In the genomic region with DNA sequence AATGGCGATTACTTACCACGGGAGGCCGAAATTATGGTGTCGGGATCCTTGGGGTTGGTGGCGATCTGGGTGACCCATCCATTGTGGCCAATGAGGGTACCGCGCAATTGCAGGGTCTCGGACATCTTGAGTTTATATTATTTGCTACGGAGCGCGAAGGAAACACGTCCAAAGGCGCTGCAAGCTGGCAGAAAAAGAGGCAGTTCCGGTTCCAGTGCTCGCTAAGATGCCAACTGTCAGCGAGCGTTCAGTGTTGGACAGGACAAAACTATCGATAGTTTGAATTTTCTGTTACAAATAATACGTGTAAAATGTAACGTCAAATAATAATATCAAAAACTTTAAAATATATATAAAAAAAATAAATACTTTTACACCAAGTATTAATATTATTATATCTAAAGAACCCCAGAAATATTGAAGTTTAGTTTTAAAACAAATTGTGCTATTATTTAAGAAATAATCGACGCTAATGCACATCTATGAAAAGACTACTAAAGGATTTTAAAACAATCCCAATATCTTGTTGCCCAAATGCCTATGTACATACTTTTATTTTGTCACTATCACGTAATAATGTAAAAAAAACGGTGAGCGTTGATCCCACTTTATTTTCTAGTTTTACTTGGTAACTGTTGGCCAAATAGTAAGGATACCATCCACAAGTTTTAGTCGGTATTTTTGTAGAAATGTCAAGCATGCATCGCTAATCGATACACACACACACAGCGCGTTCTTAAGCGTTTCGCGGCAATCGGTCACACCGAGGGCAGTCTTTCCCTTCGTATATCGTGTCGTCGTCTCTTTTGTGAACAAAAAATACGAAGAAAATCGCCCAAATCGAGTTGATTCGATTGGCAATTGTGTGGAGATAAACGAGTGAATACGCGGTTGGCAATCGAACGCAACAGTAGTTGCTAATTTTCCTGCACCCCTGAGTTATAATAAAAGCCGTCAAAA, we compare ENCODE assay signal across 2 fruit fly cellular contexts.
A peak's percentile ranks its signal among the peaks of the same experiment; 100 is the strongest.
TF ChIP-seq lines count a peak whose summit lies in the region.

A gene (minus strand): TSS at position 271 of the 960 bp plus-strand sequence.
A gene (plus strand): TSS at position 606 of the 960 bp plus-strand sequence.

TF ChIP-seq in whole organism, embryonic, 481 proteins besides CTCF, POLR2A, EP300 and RAD21 (continued from another document and continues in another):
- TF ChIP-seq luna (GFP tag; optimal IDR thresholded peaks at IDR 0.05; lab: Kevin White, UChicago), result peak; percentile 42
- TF ChIP-seq CG17612 (GFP tag; IDR thresholded peaks at IDR 0.05; lab: Robert Waterston, UW), result peak; percentile 69; the same call in 1 of the 2 replicates
- TF ChIP-seq usp (GFP tag; optimal IDR thresholded peaks at IDR 0.05; lab: Kevin White, UChicago), result no peak
- peak; percentile 93 for TF ChIP-seq NfI (GFP tag; optimal IDR thresholded peaks at IDR 0.05; lab: Kevin White, UChicago)
- TF ChIP-seq Hr78 (GFP tag; optimal IDR thresholded peaks at IDR 0.05; lab: Kevin White, UChicago), result no peak
- no peak for TF ChIP-seq esg (GFP tag; conservative IDR thresholded peaks at IDR 0.05; lab: Robert Waterston, UW)
- peak; percentile 75 for TF ChIP-seq Hand (GFP tag; optimal IDR thresholded peaks at IDR 0.05; lab: Kevin White, UChicago)
- TF ChIP-seq CG12219 (GFP tag; optimal IDR thresholded peaks at IDR 0.05; lab: Kevin White, UChicago), result peak; percentile 79
- TF ChIP-seq B-H1 (GFP tag; IDR thresholded peaks at IDR 0.05; lab: Robert Waterston, UW), result peak; percentile 54; the same call in 2 of the 3 replicates
- TF ChIP-seq CG10462 (GFP tag; optimal IDR thresholded peaks at IDR 0.05; lab: Kevin White, UChicago), result peak; percentile 50
- peak; percentile 96 for TF ChIP-seq caup (GFP tag; optimal IDR thresholded peaks at IDR 0.05; lab: Kevin White, UChicago; ENCODE audit: severe bottlenecking)
- TF ChIP-seq CG14441 (GFP tag; IDR thresholded peaks at IDR 0.05; lab: Robert Waterston, UW), result peak; percentile 67
- peak; percentile 48; the same call in 1 of the 2 replicates for TF ChIP-seq sisA (GFP tag; IDR thresholded peaks at IDR 0.05; lab: Robert Waterston, UW)
- TF ChIP-seq klu (GFP tag; IDR thresholded peaks at IDR 0.05; lab: Robert Waterston, UW), result peak; percentile 40; the same call in 1 of the 2 replicates
- TF ChIP-seq Nf-YB (GFP tag; optimal IDR thresholded peaks at IDR 0.05; lab: Kevin White, UChicago), result peak; percentile 67
- peak; percentile 82; the same call in 2 of the 3 replicates for TF ChIP-seq so (GFP tag; IDR thresholded peaks at IDR 0.05; lab: Robert Waterston, UW)
- peak; percentile 31 for TF ChIP-seq Ssrp (tag; optimal IDR thresholded peaks at IDR 0.05; lab: Kevin White, UChicago)
- no peak for TF ChIP-seq CG8478 (optimal IDR thresholded peaks at IDR 0.05; lab: Kevin White, UChicago)
- peak; percentile 91 for TF ChIP-seq vvl (GFP tag; IDR thresholded peaks at IDR 0.05; lab: Robert Waterston, UW)
- TF ChIP-seq CG12104 (GFP tag; optimal IDR thresholded peaks at IDR 0.05; lab: Kevin White, UChicago), result peak; percentile 79
- TF ChIP-seq CG17328 (GFP tag; IDR thresholded peaks at IDR 0.05; lab: Robert Waterston, UW), result peak; percentile 88
- TF ChIP-seq ranshi (GFP tag; IDR thresholded peaks at IDR 0.05; lab: Robert Waterston, UW), result peak; percentile 87
- peak; percentile 83 for TF ChIP-seq H2.0 (GFP tag; IDR thresholded peaks at IDR 0.05; lab: Robert Waterston, UW)
- TF ChIP-seq Gsc (GFP tag; IDR thresholded peaks at IDR 0.05; lab: Robert Waterston, UW), result no peak
- TF ChIP-seq CG10209 (GFP tag; optimal IDR thresholded peaks at IDR 0.05; lab: Kevin White, UChicago), result peak; percentile 88
- TF ChIP-seq CG9817 (tag; optimal IDR thresholded peaks at IDR 0.05; lab: Kevin White, UChicago), result peak; percentile 81
- TF ChIP-seq CG1233 (GFP tag; optimal IDR thresholded peaks at IDR 0.05; lab: Kevin White, UChicago), result peak; percentile 92
- peak; percentile 70 for TF ChIP-seq gcm (GFP tag; optimal IDR thresholded peaks at IDR 0.05; lab: Kevin White, UChicago)
- peak; percentile 71 for TF ChIP-seq CG12155 (GFP tag; optimal IDR thresholded peaks at IDR 0.05; lab: Kevin White, UChicago)
- TF ChIP-seq Jarid2 (GFP tag; optimal IDR thresholded peaks at IDR 0.05; lab: Kevin White, UChicago), result peak; percentile 74
- TF ChIP-seq kni (GFP tag; optimal IDR thresholded peaks at IDR 0.05; lab: Kevin White, UChicago), result peak; percentile 77
- peak; percentile 68 for TF ChIP-seq CG12299 (tag; optimal IDR thresholded peaks at IDR 0.05; lab: Kevin White, UChicago)
- TF ChIP-seq dmrt99B (tag; optimal IDR thresholded peaks at IDR 0.05; lab: Kevin White, UChicago), result no peak
- peak; percentile 77 for TF ChIP-seq phol (tag; optimal IDR thresholded peaks at IDR 0.05; lab: Kevin White, UChicago)
- peak; percentile 80 for TF ChIP-seq CG15011 (GFP tag; optimal IDR thresholded peaks at IDR 0.05; lab: Kevin White, UChicago)
- peak; percentile 92 for TF ChIP-seq chm (GFP tag; IDR thresholded peaks at IDR 0.05; lab: Robert Waterston, UW)
- TF ChIP-seq pho (GFP tag; optimal IDR thresholded peaks at IDR 0.05; lab: Kevin White, UChicago), result peak; percentile 71
- peak; percentile 79 for TF ChIP-seq H15 (GFP tag; IDR thresholded peaks at IDR 0.05; lab: Robert Waterston, UW)
- peak; percentile 77 for TF ChIP-seq her (GFP tag; optimal IDR thresholded peaks at IDR 0.05; lab: Kevin White, UChicago)
- TF ChIP-seq Abd-B (GFP tag; optimal IDR thresholded peaks at IDR 0.05; lab: Kevin White, UChicago), result peak; percentile 36
- TF ChIP-seq bsh (GFP tag; optimal IDR thresholded peaks at IDR 0.05; lab: Kevin White, UChicago), result peak; percentile 44 to 68
- TF ChIP-seq ro (GFP tag; IDR thresholded peaks at IDR 0.05; lab: Robert Waterston, UW), result no peak
- TF ChIP-seq CG14860 (GFP tag; IDR thresholded peaks at IDR 0.05; lab: Robert Waterston, UW; ENCODE audit: partially characterized antibody), result no peak
- no peak for TF ChIP-seq tx (GFP tag; optimal IDR thresholded peaks at IDR 0.05; lab: Kevin White, UChicago)
- peak; percentile 66 for TF ChIP-seq disco-r (GFP tag; optimal IDR thresholded peaks at IDR 0.05; lab: Kevin White, UChicago)
- no peak for TF ChIP-seq Deaf1 (tag; optimal IDR thresholded peaks at IDR 0.05; lab: Kevin White, UChicago)
- peak; percentile 77 for TF ChIP-seq sim (GFP tag; IDR thresholded peaks at IDR 0.05; lab: Robert Waterston, UW)
- peak; percentile 74; the same call in 1 of the 2 replicates for TF ChIP-seq ap (GFP tag; IDR thresholded peaks at IDR 0.05; lab: Robert Waterston, UW)
- TF ChIP-seq otp (GFP tag; IDR thresholded peaks at IDR 0.05; lab: Robert Waterston, UW), result peak; percentile 89
- peak in 1 of 3 experiments; percentile 53 for TF ChIP-seq Stat92E (GFP tag; optimal IDR thresholded peaks at IDR 0.05; lab: Kevin White, UChicago)
- TF ChIP-seq ERR (GFP tag; optimal IDR thresholded peaks at IDR 0.05; lab: Kevin White, UChicago), result peak; percentile 71
- TF ChIP-seq CG4328 (GFP tag; optimal IDR thresholded peaks at IDR 0.05; lab: Kevin White, UChicago), result peak; percentile 79
- TF ChIP-seq Taf1 (GFP tag; IDR thresholded peaks at IDR 0.05; lab: Robert Waterston, UW), result 0 out of 2 replicates have a peak, but pooled peaks have one; percentile 43
- TF ChIP-seq Gug (GFP tag; IDR thresholded peaks at IDR 0.05; lab: Robert Waterston, UW), result peak; percentile 63
- peak; percentile 55 for TF ChIP-seq HLH4C (GFP tag; IDR thresholded peaks at IDR 0.05; lab: Robert Waterston, UW; ENCODE audit: partially characterized antibody)
- no peak for TF ChIP-seq Neu2 (GFP tag; optimal IDR thresholded peaks at IDR 0.05; lab: Kevin White, UChicago; ENCODE audit: borderline replicate concordance)
- peak; percentile 48 for TF ChIP-seq trem (tag; optimal IDR thresholded peaks at IDR 0.05; lab: Kevin White, UChicago)
- no peak for TF ChIP-seq dan (GFP tag; IDR thresholded peaks at IDR 0.05; lab: Robert Waterston, UW)

TF ChIP-seq in whole organism, prepupa, 60 proteins besides CTCF, POLR2A, EP300 and RAD21 (continued from another document):
- TF ChIP-seq achi (GFP tag; optimal IDR thresholded peaks at IDR 0.05; lab: Kevin White, UChicago) (peak; percentile 100), OdsH (GFP tag; optimal IDR thresholded peaks at IDR 0.05; lab: Kevin White, UChicago) (peak; percentile 68), CG6808 (GFP tag; optimal IDR thresholded peaks at IDR 0.05; lab: Kevin White, UChicago) (peak; percentile 70), Sox14 (GFP tag; optimal IDR thresholded peaks at IDR 0.05; lab: Kevin White, UChicago) (no peak), CG34406 (GFP tag; optimal IDR thresholded peaks at IDR 0.05; lab: Kevin White, UChicago) (peak; percentile 73), fd59A (GFP tag; optimal IDR thresholded peaks at IDR 0.05; lab: Kevin White, UChicago) (no peak), pdm3 (GFP tag; optimal IDR thresholded peaks at IDR 0.05; lab: Kevin White, UChicago) (peak; percentile 61), Sox15 (GFP tag; optimal IDR thresholded peaks at IDR 0.05; lab: Kevin White, UChicago) (peak; percentile 38), CG8632 (GFP tag; optimal IDR thresholded peaks at IDR 0.05; lab: Kevin White, UChicago) (peak; percentile 65), Ets21C (GFP tag; optimal IDR thresholded peaks at IDR 0.05; lab: Kevin White, UChicago) (no peak), CG3919 (GFP tag; optimal IDR thresholded peaks at IDR 0.05; lab: Kevin White, UChicago) (peak; percentile 90), acj6 (GFP tag; optimal IDR thresholded peaks at IDR 0.05; lab: Kevin White, UChicago) (peak; percentile 74), CG9139 (GFP tag; optimal IDR thresholded peaks at IDR 0.05; lab: Kevin White, UChicago) (peak; percentile 82), Sox102F (GFP tag; optimal IDR thresholded peaks at IDR 0.05; lab: Kevin White, UChicago) (peak; percentile 78)
